Worm (Caenorhabditis elegans): ENCODE data around the gene C06A6.2.
A peak's percentile ranks its signal among the peaks of the same experiment; 100 is the strongest.

ce11 chrIV:7817852-7818251, 28.6 kb upstream of the C06A6.2 start, which contains the start of gene ric-3:
- no peak for TF ChIP-seq egl-27 (tag; optimal IDR thresholded peaks at IDR 0.05)
- no peak for TF ChIP-seq daf-12 (tag; optimal IDR thresholded peaks at IDR 0.05)
- TF ChIP-seq pha-4 (tag; optimal IDR thresholded peaks at IDR 0.05), result peak; percentile 51
- TF ChIP-seq ceh-9 (tag; optimal IDR thresholded peaks at IDR 0.05), result no peak
- peak; percentile 84 for TF ChIP-seq lin-39 (tag; optimal IDR thresholded peaks at IDR 0.05)
- TF ChIP-seq ceh-28 (tag; optimal IDR thresholded peaks at IDR 0.05), result peak; percentile 58
- no peak for TF ChIP-seq fkh-10 (GFP tag; optimal IDR thresholded peaks at IDR 0.05)
- TF ChIP-seq elt-3 (tag; optimal IDR thresholded peaks at IDR 0.05), result no peak
